Fruit fly (Drosophila melanogaster) whole organism, pupa: ENCODE data around the gene milt.

Source experiments
- CG10348 ChIP-seq: fragments of 200-800 bp; sonication (Bioruptor generic); IDR thresholded peaks from 2 replicates; pipeline ENCODE4 v1.3.6; 2022; ENCODE audit warnings: missing biosample characterization, missing genetic modification characterization
- CG12605 ChIP-seq: fragments of 200-800 bp; sonication (Bioruptor generic); IDR thresholded peaks from 2 replicates; pipeline ENCODE4 v1.3.6; 2022; ENCODE audit warnings: missing biosample characterization, missing genetic modification characterization
- CG13204 ChIP-seq: fragments of 200-800 bp; sonication (Bioruptor generic); optimal IDR thresholded peaks from 2 replicates; lab custom pipeline; 2018; ENCODE audit warnings: missing biosample characterization, mild to moderate bottlenecking, missing genetic modification characterization, moderate library complexity
- CG14655 ChIP-seq: fragments of 200-800 bp; sonication (Bioruptor generic); optimal IDR thresholded peaks from 3 replicates; lab custom pipeline; 2017; ENCODE audit warnings: mild to moderate bottlenecking, missing biosample characterization, missing genetic modification reagents, missing genetic modification characterization
- CG15710 ChIP-seq: fragments of 200-800 bp; sonication (Bioruptor generic); optimal IDR thresholded peaks from 2 replicates; lab custom pipeline; 2018; ENCODE audit warnings: missing biosample characterization, mild to moderate bottlenecking, missing genetic modification characterization, moderate library complexity
- CG17806 ChIP-seq: fragments of 200-800 bp; sonication (Bioruptor generic); optimal IDR thresholded peaks from 2 replicates; lab custom pipeline; 2018; ENCODE audit warnings: missing biosample characterization, mild to moderate bottlenecking, missing genetic modification characterization, moderate library complexity
- CG32121 ChIP-seq: fragments of 200-800 bp; sonication (Bioruptor generic); IDR thresholded peaks from 2 replicates; pipeline ENCODE4 v1.3.6; 2022; ENCODE audit warnings: missing biosample characterization, missing genetic modification characterization
- CG34367 ChIP-seq: fragments of 200-800 bp; sonication (Bioruptor generic); optimal IDR thresholded peaks from 2 replicates; lab custom pipeline; 2018; ENCODE audit warnings: missing biosample characterization, mild to moderate bottlenecking, missing genetic modification characterization
- CG4496 ChIP-seq: fragments of 200-800 bp; sonication (Bioruptor generic); IDR thresholded peaks from 3 replicates; pipeline ENCODE4 v1.3.6; 2022; ENCODE audit warnings: missing biosample characterization, missing genetic modification characterization
- CG8159 ChIP-seq: fragments of 200-800 bp; sonication (Bioruptor generic); optimal IDR thresholded peaks from 3 replicates; lab custom pipeline; 2018; ENCODE audit warnings: missing biosample characterization, mild to moderate bottlenecking, missing genetic modification characterization, moderate library complexity
- CG8301 ChIP-seq: fragments of 200-800 bp; sonication (Bioruptor generic); optimal IDR thresholded peaks from 2 replicates; lab custom pipeline; 2018; ENCODE audit warnings: missing biosample characterization, mild to moderate bottlenecking, missing genetic modification characterization
- CG9948 ChIP-seq: fragments of 200-800 bp; sonication (Bioruptor generic); optimal IDR thresholded peaks from 2 replicates; lab custom pipeline; 2018; ENCODE audit warnings: missing biosample characterization, mild to moderate bottlenecking, missing genetic modification characterization, moderate library complexity
- D1 ChIP-seq: fragments of 200-800 bp; sonication (Bioruptor generic); optimal IDR thresholded peaks from 2 replicates; lab custom pipeline; 2018; ENCODE audit warnings: missing biosample characterization, mild to moderate bottlenecking, missing genetic modification characterization, moderate library complexity
- EcR ChIP-seq: fragments of 200-800 bp; sonication (Bioruptor generic); optimal IDR thresholded peaks from 3 replicates; lab custom pipeline; 2019; ENCODE audit warnings: missing biosample characterization, missing genetic modification characterization, mild to moderate bottlenecking, moderate library complexity, missing genetic modification reagents
- Ets98B ChIP-seq: fragments of 200-800 bp; sonication (Bioruptor generic); IDR thresholded peaks from 2 replicates; pipeline ENCODE4 v1.3.6; 2022; ENCODE audit warnings: missing biosample characterization, missing genetic modification characterization
- Pif1A ChIP-seq: fragments of 200-800 bp; sonication (Bioruptor generic); optimal IDR thresholded peaks from 3 replicates; lab custom pipeline; 2016; ENCODE audit warnings: missing biosample characterization, missing genetic modification characterization
- Pif1B ChIP-seq: fragments of 200-800 bp; sonication (Bioruptor generic); optimal IDR thresholded peaks from 3 replicates; lab custom pipeline; 2016; ENCODE audit warnings: missing biosample characterization, missing genetic modification characterization
- Snoo ChIP-seq: fragments of 200-800 bp; sonication (Bioruptor generic); optimal IDR thresholded peaks from 3 replicates; lab custom pipeline; 2017; ENCODE audit warnings: missing biosample characterization, mild to moderate bottlenecking, missing genetic modification characterization, inconsistent platforms
- fd96Ca ChIP-seq: fragments of 200-800 bp; sonication (Bioruptor generic); IDR thresholded peaks from 3 replicates; pipeline ENCODE4 v1.3.6; 2022; ENCODE audit warnings: missing biosample characterization, missing genetic modification characterization
- gl ChIP-seq: fragments of 200-800 bp; sonication (Bioruptor generic); optimal IDR thresholded peaks from 2 replicates; lab custom pipeline; 2018; ENCODE audit warnings: missing biosample characterization, mild to moderate bottlenecking, missing genetic modification characterization
- rn ChIP-seq: fragments of 200-800 bp; sonication (Bioruptor generic); IDR thresholded peaks from 2 replicates; pipeline ENCODE4 v1.3.6; 2022; ENCODE audit warnings: missing biosample characterization, missing genetic modification characterization

milt gene

DNA sequence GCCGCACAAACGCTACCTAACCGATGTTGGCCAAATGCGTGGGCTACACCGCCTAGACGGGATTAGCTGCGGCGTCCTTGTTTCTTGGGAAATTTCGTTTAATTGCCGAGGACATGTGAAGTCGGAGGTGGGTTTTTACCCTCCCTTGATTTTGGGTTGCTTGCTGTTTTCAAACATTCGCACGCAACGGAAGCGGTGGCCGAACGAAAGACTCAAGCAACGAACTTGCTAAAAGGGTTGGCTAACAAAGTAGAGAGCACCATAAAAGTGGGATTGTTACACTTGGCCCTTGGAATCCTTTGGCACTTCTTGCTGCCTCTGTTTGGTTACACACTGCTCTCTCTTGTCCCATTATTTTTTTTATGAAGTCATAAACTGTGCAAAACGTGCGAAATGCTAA is 27.1 kb upstream of the milt start:
- TF ChIP-seq CG8301, result no peak
- TF ChIP-seq CG34367 (tag; lab: Kevin White, UChicago), result no peak
- no peak for TF ChIP-seq gl (tag; lab: Kevin White, UChicago)
- TF ChIP-seq CG4496 (GFP tag; lab: Robert Waterston, UW), result no peak
- no peak for TF ChIP-seq CG10348
- TF ChIP-seq CG14655 (GFP tag; lab: Kevin White, UChicago), result no peak
- no peak for TF ChIP-seq CG17806 (tag; lab: Kevin White, UChicago)
- no peak for TF ChIP-seq CG9948 (tag; lab: Kevin White, UChicago)
- TF ChIP-seq CG15710 (tag; lab: Kevin White, UChicago), result no peak
- TF ChIP-seq D1, result no peak
- no peak for TF ChIP-seq Pif1A (GFP tag; lab: Kevin White, UChicago)
- TF ChIP-seq CG12605 (GFP tag; lab: Robert Waterston, UW), result no peak
- no peak for TF ChIP-seq Pif1B (GFP tag; lab: Kevin White, UChicago)
- no peak for TF ChIP-seq CG13204 (GFP tag; lab: Kevin White, UChicago)
- no peak for TF ChIP-seq rn (GFP tag; lab: Robert Waterston, UW)
- no peak for TF ChIP-seq fd96Ca (GFP tag; lab: Robert Waterston, UW)
- TF ChIP-seq CG32121 (GFP tag; lab: Robert Waterston, UW), result no peak
- TF ChIP-seq EcR (GFP tag; lab: Kevin White, UChicago), result no peak
- TF ChIP-seq CG8159 (tag; lab: Kevin White, UChicago), result no peak
- no peak for TF ChIP-seq Ets98B (GFP tag; lab: Robert Waterston, UW)
- TF ChIP-seq, all 21 proteins: peak for 0

dm6 chr2L:7011962-7012361 is 25.7 kb upstream of the milt start, which contains the start of gene CG43321:
Gene CG43321, plus strand, starts transcription at chr2L:7012262.
- TF ChIP-seq CG12605 (GFP tag; lab: Robert Waterston, UW) (no peak), Snoo (tag; lab: Kevin White, UChicago) (no peak), CG14655 (GFP tag; lab: Kevin White, UChicago) (no peak), CG34367 (tag; lab: Kevin White, UChicago) (no peak)
- TF ChIP-seq, all 21 proteins: peak for 0

- TF ChIP-seq Pif1B (GFP tag; lab: Kevin White, UChicago) (no peak), D1 (peak; percentile 10)
Observed at dm6 chr2L:7013157-7013556, 24.5 kb upstream of the milt start, which contains the start of gene CG43322. Gene CG43322, plus strand, starts transcription at chr2L:7013396.

DNA sequence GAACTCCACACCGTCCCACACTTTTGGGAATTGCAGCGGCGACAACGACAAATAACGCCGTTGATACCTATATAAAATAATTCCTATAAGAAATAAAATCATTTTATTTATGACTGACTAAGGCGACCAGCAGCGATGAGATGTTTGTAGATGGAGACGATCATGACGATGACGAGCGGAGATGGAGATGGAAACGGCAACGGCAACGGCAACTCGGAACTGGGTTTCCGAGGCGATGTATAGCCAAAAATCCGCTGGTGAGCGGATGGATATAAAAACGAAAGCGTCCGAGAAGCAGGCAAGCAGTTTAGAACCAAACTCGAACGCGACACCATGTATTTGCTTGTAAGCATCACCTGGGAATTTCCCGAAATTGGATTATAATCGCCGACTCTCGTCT is 16.2 kb upstream of the milt start, which contains the start of gene Pcp:
Pcp (plus strand) TSS at position 301 of the 400 bp plus-strand sequence.
- TF ChIP-seq CG8159 (tag; lab: Kevin White, UChicago) (no peak), CG14655 (GFP tag; lab: Kevin White, UChicago) (no peak), Pif1A (GFP tag; lab: Kevin White, UChicago) (no peak), fd96Ca (GFP tag; lab: Robert Waterston, UW) (no peak)

dm6 chr2L:7023614-7024259 is 13.9 kb upstream of the milt start, which contains the start of gene Gart:
Gene Gart, minus strand, starts transcription at chr2L:7023898.
- TF ChIP-seq CG10348 (no peak), Pif1A (GFP tag; lab: Kevin White, UChicago) (peak; percentile 73), CG8301 (no peak), CG32121 (GFP tag; lab: Robert Waterston, UW) (peak; percentile 19; the same call in 1 of the 2 replicates), CG17806 (tag; lab: Kevin White, UChicago) (peak; percentile 3), CG8159 (tag; lab: Kevin White, UChicago) (no peak), CG13204 (GFP tag; lab: Kevin White, UChicago) (no peak), EcR (GFP tag; lab: Kevin White, UChicago) (peak; percentile 60), CG34367 (tag; lab: Kevin White, UChicago) (peak; percentile 52), CG14655 (GFP tag; lab: Kevin White, UChicago) (no peak), CG4496 (GFP tag; lab: Robert Waterston, UW) (peak; percentile 61; the same call in 1 of the 3 replicates), CG12605 (GFP tag; lab: Robert Waterston, UW) (peak; percentile 56), CG9948 (tag; lab: Kevin White, UChicago) (peak; percentile 30), Snoo (tag; lab: Kevin White, UChicago) (peak; percentile 81), Ets98B (GFP tag; lab: Robert Waterston, UW) (peak; percentile 40), D1 (no peak), CG15710 (tag; lab: Kevin White, UChicago) (peak; percentile 44), rn (GFP tag; lab: Robert Waterston, UW) (no peak), Pif1B (GFP tag; lab: Kevin White, UChicago) (peak; percentile 72)

dm6 chr2L:7025247-7025646 is 12.4 kb upstream of the milt start:
- no peak for TF ChIP-seq CG12605 (GFP tag; lab: Robert Waterston, UW)
- no peak for TF ChIP-seq Pif1A (GFP tag; lab: Kevin White, UChicago)
- TF ChIP-seq CG4496 (GFP tag; lab: Robert Waterston, UW), result no peak
- no peak for TF ChIP-seq CG10348
- TF ChIP-seq CG9948 (tag; lab: Kevin White, UChicago), result no peak
- TF ChIP-seq Snoo (tag; lab: Kevin White, UChicago), result no peak
- no peak for TF ChIP-seq CG32121 (GFP tag; lab: Robert Waterston, UW)
- TF ChIP-seq CG17806 (tag; lab: Kevin White, UChicago), result no peak
- TF ChIP-seq Pif1B (GFP tag; lab: Kevin White, UChicago), result no peak
- TF ChIP-seq EcR (GFP tag; lab: Kevin White, UChicago), result no peak
- TF ChIP-seq Ets98B (GFP tag; lab: Robert Waterston, UW), result no peak
- TF ChIP-seq CG14655 (GFP tag; lab: Kevin White, UChicago), result no peak
- TF ChIP-seq gl (tag; lab: Kevin White, UChicago), result no peak
- no peak for TF ChIP-seq CG13204 (GFP tag; lab: Kevin White, UChicago)
- no peak for TF ChIP-seq CG34367 (tag; lab: Kevin White, UChicago)
- TF ChIP-seq CG8159 (tag; lab: Kevin White, UChicago), result no peak
- TF ChIP-seq CG8301, result no peak
- no peak for TF ChIP-seq D1
- TF ChIP-seq fd96Ca (GFP tag; lab: Robert Waterston, UW), result no peak
- no peak for TF ChIP-seq rn (GFP tag; lab: Robert Waterston, UW)
